Worm (Caenorhabditis elegans) whole organism, L1 larva: ENCODE results near the gene R10E11.9.
A peak's percentile ranks its signal among the peaks of the same experiment; 100 is the strongest.

ENCODE experiments used
- C16A3.4 ChIP-seq: fragments of 150-350 bp; optimal IDR thresholded peaks from 2 replicates; lab custom pipeline; 2014; ENCODE audit warnings: missing biosample characterization, missing genetic modification characterization
- Y116A8C.19 ChIP-seq: sonication (generic microtip); optimal IDR thresholded peaks from 2 replicates; lab custom pipeline; 2016; ENCODE audit warnings: missing compliant biosample characterization, missing genetic modification characterization, borderline replicate concordance
- alr-1 ChIP-seq: fragments of 200-800 bp; sonication (Bioruptor generic); optimal IDR thresholded peaks from 2 replicates; lab custom pipeline; 2018; ENCODE audit warnings: borderline replicate concordance, mild to moderate bottlenecking, missing genetic modification characterization, missing compliant biosample characterization
- aly-2 ChIP-seq: fragments of 150-350 bp; optimal IDR thresholded peaks from 2 replicates; lab custom pipeline; 2014; ENCODE audit warnings: missing biosample characterization, missing genetic modification characterization
- ama-1 ChIP-seq: fragments of 150-350 bp; optimal IDR thresholded peaks from 2 replicates; lab custom pipeline; 2014
- ceh-63 ChIP-seq: fragments of 200-800 bp; sonication (Bioruptor generic); optimal IDR thresholded peaks from 2 replicates; lab custom pipeline; 2018; ENCODE audit warnings: mild to moderate bottlenecking, missing genetic modification characterization, missing compliant biosample characterization
- ceh-82 ChIP-seq, 3 experiments: fragments of 150-350 bp in 1 of 3; sonication (generic microtip) in 2 of 3; optimal IDR thresholded peaks; 2 replicates each; lab custom pipeline; 2014 to 2017; ENCODE audit warnings: missing biosample characterization in 3 of 3, missing genetic modification characterization in 3 of 3
- ceh-88 ChIP-seq: fragments of 200-800 bp; sonication (Bioruptor generic); IDR thresholded peaks from 2 replicates; pipeline ENCODE4 v1.3.6; 2022; ENCODE audit warnings: missing genetic modification characterization, missing compliant biosample characterization
- ceh-90 ChIP-seq: sonication (generic microtip); optimal IDR thresholded peaks from 2 replicates; lab custom pipeline; 2016; ENCODE audit warnings: missing genetic modification characterization, missing compliant biosample characterization
- efl-1 ChIP-seq, 4 experiments: fragments of 150-350 bp; optimal IDR thresholded peaks in 3 of 4; peaks in 1 of 4; 1 replicate in 1 of 4; 2 replicates in 3 of 4; lab custom pipeline; 2014; ENCODE audit warnings: missing biosample characterization in 2 of 4, missing genetic modification characterization in 2 of 4, missing genetic modification reagents in 2 of 4
- egl-13 ChIP-seq: sonication (generic microtip); optimal IDR thresholded peaks from 2 replicates; lab custom pipeline; 2016; ENCODE audit warnings: missing genotype, missing genetic modification reagents, missing genetic modification characterization, missing compliant biosample characterization
- elt-3 ChIP-seq, 6 experiments: fragments of 150-350 bp in 1 of 6; sonication (generic microtip); optimal IDR thresholded peaks; 2 replicates each; lab custom pipeline; 2017 to 2018; ENCODE audit warnings: missing biosample characterization in 6 of 6, missing genetic modification characterization in 6 of 6, inconsistent platforms in 1 of 6
- ets-5 ChIP-seq: fragments of 200-800 bp; sonication (Bioruptor generic); IDR thresholded peaks from 2 replicates; pipeline ENCODE4 v1.3.6; 2022; ENCODE audit warnings: missing genetic modification characterization, missing compliant biosample characterization
- fkh-10 ChIP-seq: sonication (generic microtip); optimal IDR thresholded peaks from 2 replicates; lab custom pipeline; 2017; ENCODE audit warnings: missing biosample characterization, missing genetic modification reagents, missing genetic modification characterization
- fos-1 ChIP-seq: fragments of 150-350 bp; optimal IDR thresholded peaks from 2 replicates; lab custom pipeline; 2014; ENCODE audit warnings: missing biosample characterization, missing genetic modification characterization
- grh-1 ChIP-seq: fragments of 200-800 bp; sonication (Bioruptor generic); IDR thresholded peaks from 2 replicates; pipeline ENCODE4 v1.3.6; 2022; ENCODE audit warnings: missing genetic modification reagents, missing genetic modification characterization, missing compliant biosample characterization
- hlh-17 ChIP-seq: fragments of 200-800 bp; sonication (Bioruptor generic); optimal IDR thresholded peaks from 2 replicates; lab custom pipeline; 2018; ENCODE audit warnings: missing genetic modification characterization, mild to moderate bottlenecking, missing compliant biosample characterization, moderate library complexity, borderline replicate concordance
- irx-1 ChIP-seq: sonication (generic microtip); optimal IDR thresholded peaks from 2 replicates; lab custom pipeline; 2016; ENCODE audit warnings: missing genetic modification characterization, missing compliant biosample characterization
- lin-13 ChIP-seq: fragments of 150-350 bp; optimal IDR thresholded peaks from 2 replicates; lab custom pipeline; 2014; ENCODE audit warnings: missing biosample characterization, missing genetic modification reagents, missing genetic modification characterization
- lin-15B ChIP-seq: fragments of 150-350 bp; sonication (generic microtip); optimal IDR thresholded peaks from 3 replicates; lab custom pipeline; 2014; ENCODE audit warnings: missing biosample characterization, missing genetic modification characterization
- lin-39 ChIP-seq: fragments of 150-350 bp; optimal IDR thresholded peaks from 2 replicates; lab custom pipeline; 2014; ENCODE audit warnings: missing biosample characterization, missing genetic modification reagents, missing genetic modification characterization
- lir-3 ChIP-seq: sonication (generic microtip); optimal IDR thresholded peaks from 2 replicates; lab custom pipeline; 2016; ENCODE audit warnings: mild to moderate bottlenecking, missing genetic modification characterization, moderate library complexity, missing compliant biosample characterization; ENCODE audit not compliant: poor library complexity
- lsy-2 ChIP-seq, 2 experiments: fragments of 150-350 bp; optimal IDR thresholded peaks; 2 replicates each; lab custom pipeline; 2014; ENCODE audit warnings: missing biosample characterization in 2 of 2, missing genetic modification characterization in 2 of 2
- mef-2 ChIP-seq: fragments of 150-350 bp; optimal IDR thresholded peaks from 2 replicates; lab custom pipeline; 2014; ENCODE audit warnings: missing biosample characterization, missing genetic modification characterization
- nhr-11 ChIP-seq: fragments of 150-350 bp; optimal IDR thresholded peaks from 2 replicates; lab custom pipeline; 2014; ENCODE audit warnings: missing biosample characterization, missing genetic modification characterization
- nhr-19 ChIP-seq: fragments of 200-800 bp; sonication (Bioruptor generic); conservative IDR thresholded peaks from 2 replicates; pipeline ENCODE4 v1.3.6; 2022; ENCODE audit warnings: missing genetic modification characterization, missing compliant biosample characterization
- nhr-20 ChIP-seq: sonication (generic microtip); optimal IDR thresholded peaks from 2 replicates; lab custom pipeline; 2016; ENCODE audit warnings: mild to moderate bottlenecking, missing genetic modification characterization, missing compliant biosample characterization
- nhr-237 ChIP-seq: fragments of 150-350 bp; optimal IDR thresholded peaks from 2 replicates; lab custom pipeline; 2014; ENCODE audit warnings: missing biosample characterization, missing genetic modification characterization
- nhr-28 ChIP-seq: fragments of 150-350 bp; optimal IDR thresholded peaks from 2 replicates; lab custom pipeline; 2014; ENCODE audit warnings: missing biosample characterization, missing genetic modification characterization
- nhr-47 ChIP-seq: sonication (generic microtip); optimal IDR thresholded peaks from 2 replicates; lab custom pipeline; 2016; ENCODE audit warnings: mild to moderate bottlenecking, missing genetic modification characterization, moderate library complexity, missing compliant biosample characterization
- nhr-71 ChIP-seq: sonication (generic microtip); optimal IDR thresholded peaks from 2 replicates; lab custom pipeline; 2016; ENCODE audit warnings: mild to moderate bottlenecking, missing genetic modification characterization, moderate library complexity, missing compliant biosample characterization
- nhr-85 ChIP-seq: sonication (generic microtip); peaks from one replicate; lab custom pipeline; 2016; ENCODE audit warnings: missing genetic modification characterization, inconsistent platforms, missing compliant biosample characterization
- pag-3 ChIP-seq: sonication (generic microtip); optimal IDR thresholded peaks from 2 replicates; lab custom pipeline; 2017; ENCODE audit warnings: missing genetic modification characterization, mild to moderate bottlenecking, missing compliant biosample characterization, antibody characterized with exemption, borderline replicate concordance; ENCODE audit not compliant: insufficient read depth
- snpc-4 ChIP-seq: fragments of 150-350 bp; optimal IDR thresholded peaks from 2 replicates; lab custom pipeline; 2014; ENCODE audit warnings: missing biosample characterization, missing genetic modification characterization
- snu-23 ChIP-seq: sonication (generic microtip); optimal IDR thresholded peaks from 2 replicates; lab custom pipeline; 2016; ENCODE audit warnings: missing genetic modification characterization, missing compliant biosample characterization
- sox-4 ChIP-seq: sonication (generic microtip); optimal IDR thresholded peaks from 2 replicates; lab custom pipeline; 2016; ENCODE audit warnings: missing genetic modification characterization, missing compliant biosample characterization
- sptf-1 ChIP-seq: fragments of 150-350 bp; optimal IDR thresholded peaks from 2 replicates; lab custom pipeline; 2014; ENCODE audit warnings: missing biosample characterization, missing genetic modification characterization
- tbx-2 ChIP-seq: sonication (generic microtip); optimal IDR thresholded peaks from 2 replicates; lab custom pipeline; 2016; ENCODE audit warnings: missing genetic modification characterization, missing compliant biosample characterization
- unc-130 ChIP-seq: fragments of 150-350 bp; optimal IDR thresholded peaks from 2 replicates; lab custom pipeline; 2017; ENCODE audit warnings: missing biosample characterization, missing genetic modification characterization, inconsistent platforms
- zag-1 ChIP-seq: fragments of 150-350 bp; optimal IDR thresholded peaks from 2 replicates; lab custom pipeline; 2014; ENCODE audit warnings: missing biosample characterization, missing genetic modification characterization
- zip-4 ChIP-seq: fragments of 200-800 bp; sonication (Bioruptor generic); optimal IDR thresholded peaks from 2 replicates; lab custom pipeline; 2018; ENCODE audit warnings: mild to moderate bottlenecking, missing genetic modification characterization, moderate library complexity, missing compliant biosample characterization
- ztf-11 ChIP-seq, 2 experiments: sonication (generic microtip); optimal IDR thresholded peaks; 2 replicates each; lab custom pipeline; 2016 to 2017; ENCODE audit warnings: missing genetic modification characterization in 2 of 2, missing biosample characterization in 1 of 2, missing compliant biosample characterization in 1 of 2

The R10E11.9 gene

DNA sequence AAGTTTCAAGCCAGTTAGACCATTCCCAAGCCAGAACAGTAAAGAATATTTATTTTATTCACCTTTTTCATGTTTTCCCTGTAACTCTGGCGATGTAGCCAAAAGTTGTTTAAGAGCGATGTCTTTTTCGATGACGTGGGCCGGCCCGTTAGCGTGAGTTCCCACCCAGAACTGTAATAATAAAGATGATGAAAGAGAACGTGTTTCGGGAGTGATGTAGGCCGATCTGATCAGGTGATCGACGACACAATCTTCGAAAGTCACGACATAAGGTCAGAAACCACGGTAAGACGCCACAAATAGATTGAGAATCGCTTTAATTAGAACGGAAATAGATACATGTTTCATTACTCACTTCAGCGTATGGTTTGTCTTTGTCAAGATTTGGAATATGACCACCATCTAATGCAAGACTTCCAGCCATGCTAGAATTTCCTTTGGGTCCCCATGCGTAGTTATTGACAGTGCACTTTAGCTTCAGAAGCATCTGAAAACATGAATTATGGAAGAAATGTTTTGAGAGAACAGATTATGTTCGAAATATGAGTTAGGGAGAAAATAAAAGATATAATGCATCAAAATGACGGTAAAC lies 13.6 kb upstream of the R10E11.9 start, which contains the start of gene ZK632.4:
ZK632.4 (minus strand) TSS at position 487 of the 592 bp plus-strand sequence.
- no peak for TF ChIP-seq nhr-71 (tag; lab: Kevin White, UChicago)
- 0 out of 2 replicates have a peak, but pooled peaks have one; percentile 35 for TF ChIP-seq grh-1 (GFP tag; lab: Robert Waterston, UW)
- peak in 1 of 6 experiments; percentile 26 for TF ChIP-seq elt-3 (tag; optimal IDR thresholded peaks at IDR 0.05; lab: Kevin White, UChicago)
- TF ChIP-seq unc-130 (tag; lab: Kevin White, UChicago), result peak; percentile 37
- TF ChIP-seq nhr-85 (tag; lab: Kevin White, UChicago), result peak; percentile 37
- TF ChIP-seq, all 84 proteins: peak for 4

DNA sequence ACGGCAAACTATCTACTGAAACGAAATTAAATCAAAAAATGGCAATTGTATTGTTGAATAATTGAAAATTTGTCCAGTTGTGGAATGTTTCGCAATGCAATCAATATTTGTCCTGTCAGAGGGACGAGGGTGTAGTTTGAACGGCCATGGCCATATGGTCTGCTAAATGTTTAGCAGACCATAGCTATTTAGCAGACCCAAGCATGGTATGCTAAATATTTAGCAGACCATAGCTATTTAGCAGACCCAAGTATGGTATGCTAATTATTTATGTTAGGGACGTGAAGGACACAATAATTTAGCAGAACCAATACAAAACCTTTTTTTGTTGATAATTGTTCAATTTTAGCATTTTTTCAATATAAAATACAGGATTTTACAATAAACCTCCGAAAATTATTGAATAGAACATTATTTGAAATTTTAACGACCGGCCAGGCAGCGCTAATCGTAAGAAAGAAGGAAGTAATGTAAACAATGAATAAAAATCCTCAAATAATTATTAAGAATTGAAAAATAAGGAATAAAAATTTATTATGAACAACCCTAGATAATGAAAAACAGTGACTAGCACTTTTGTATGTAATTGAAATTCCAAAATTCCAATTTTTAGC lies 11.7 kb upstream of the R10E11.9 start, which contains the start of gene riok-3:
riok-3 (minus strand) TSS at position 15 of the 614 bp plus-strand sequence.
- no peak for TF ChIP-seq sox-4 (tag; lab: Kevin White, UChicago)
- TF ChIP-seq mef-2 (tag; lab: Kevin White, UChicago), result no peak
- no peak for TF ChIP-seq hlh-17 (GFP tag; lab: Kevin White, UChicago)
- TF ChIP-seq nhr-47 (tag; lab: Kevin White, UChicago), result no peak
- no peak for TF ChIP-seq grh-1 (GFP tag; lab: Robert Waterston, UW)
- peak; percentile 18 for TF ChIP-seq lir-3
- TF ChIP-seq irx-1 (tag; lab: Kevin White, UChicago), result no peak
- TF ChIP-seq aly-2 (tag; lab: Kevin White, UChicago), result no peak
- TF ChIP-seq nhr-19 (GFP tag; lab: Robert Waterston, UW), result no peak
- no peak for TF ChIP-seq nhr-11 (tag; lab: Kevin White, UChicago)
- TF ChIP-seq fkh-10, result no peak
- TF ChIP-seq nhr-28 (tag; lab: Kevin White, UChicago), result no peak
- TF ChIP-seq ceh-63 (GFP tag; lab: Kevin White, UChicago), result no peak
- no peak for TF ChIP-seq tbx-2 (tag; lab: Kevin White, UChicago)
- no peak for TF ChIP-seq alr-1 (tag; lab: Kevin White, UChicago)
- no peak for TF ChIP-seq unc-130 (tag; lab: Kevin White, UChicago)
- TF ChIP-seq nhr-71 (tag; lab: Kevin White, UChicago), result peak; percentile 42
- peak; percentile 29 for TF ChIP-seq zip-4 (GFP tag; lab: Kevin White, UChicago)
- TF ChIP-seq fos-1 (tag; lab: Kevin White, UChicago), result no peak
- TF ChIP-seq Y116A8C.19 (tag; lab: Kevin White, UChicago), result no peak
- TF ChIP-seq ama-1 (lab: Kevin White, UChicago), result peak; percentile 38
- TF ChIP-seq nhr-85 (tag; lab: Kevin White, UChicago), result peak; percentile 63
- no peak for TF ChIP-seq lin-13 (GFP tag; lab: Kevin White, UChicago)
- peak in 1 of 2 experiments; percentile 7 for TF ChIP-seq lsy-2 (tag; optimal IDR thresholded peaks at IDR 0.05; lab: Kevin White, UChicago)
- TF ChIP-seq nhr-237 (tag; lab: Kevin White, UChicago), result no peak
- peak in 1 of 2 experiments; percentile 11 for TF ChIP-seq efl-1 (optimal IDR thresholded peaks at IDR 0.05; lab: Kevin White, UChicago)
- peak in 1 of 2 experiments; percentile 71 for TF ChIP-seq efl-1 (GFP tag; optimal IDR thresholded peaks at IDR 0.05 in 1 of 2; lab: Kevin White, UChicago)
- TF ChIP-seq zag-1, result no peak
- TF ChIP-seq snpc-4, result no peak
- TF ChIP-seq egl-13 (tag; lab: Kevin White, UChicago), result no peak
- TF ChIP-seq nhr-20 (tag; lab: Kevin White, UChicago), result no peak
- no peak for TF ChIP-seq ets-5 (GFP tag; lab: Robert Waterston, UW)
- no peak for TF ChIP-seq ceh-82 (tag; optimal IDR thresholded peaks at IDR 0.05; lab: Kevin White, UChicago)
- TF ChIP-seq ceh-88, result no peak
- TF ChIP-seq ztf-11 (tag; optimal IDR thresholded peaks at IDR 0.05; lab: Kevin White, UChicago), result no peak
- TF ChIP-seq snu-23 (GFP tag; lab: Kevin White, UChicago), result peak; percentile 0
- no peak for TF ChIP-seq ceh-90
- no peak for TF ChIP-seq lin-15B (tag; lab: Kevin White, UChicago)
- no peak for TF ChIP-seq C16A3.4 (tag; lab: Kevin White, UChicago)
- no peak for TF ChIP-seq lin-39
- no peak for TF ChIP-seq pag-3 (tag; lab: Kevin White, UChicago)
- no peak for TF ChIP-seq sptf-1 (tag; lab: Kevin White, UChicago)
